Worm (Caenorhabditis elegans): ENCODE results near the gene nhr-70.

- TF ChIP-seq nhr-11 (tag; optimal IDR thresholded peaks at IDR 0.05), result no peak
- TF ChIP-seq unc-86 (tag; optimal IDR thresholded peaks at IDR 0.05), result no peak
- no peak for TF ChIP-seq T23F11.4 (GFP tag; optimal IDR thresholded peaks at IDR 0.05)
- TF ChIP-seq zip-5 (tag; optimal IDR thresholded peaks at IDR 0.05), result no peak
These were observed 26.8 kb upstream of the nhr-70 start for ce11 chrV:18589585-18589984.

Measured in whole organism, late embryonic.